Worm (Caenorhabditis elegans): Measurements from ENCODE around the gene Y59H11AR.10.

The Y59H11AR.10 gene

ce11 chrIV:8630243-8630642 is 27.3 kb downstream of the Y59H11AR.10 start:
- TF ChIP-seq F10E7.11 (tag; optimal IDR thresholded peaks at IDR 0.05): no peak
- TF ChIP-seq sea-2 (GFP tag; IDR thresholded peaks at IDR 0.05): no peak
- no peak for TF ChIP-seq zim-3 (tag; optimal IDR thresholded peaks at IDR 0.05)
- no peak for TF ChIP-seq rpc-1 (optimal IDR thresholded peaks at IDR 0.05)
- no peak for TF ChIP-seq rpc-1 (tag; optimal IDR thresholded peaks at IDR 0.05)
- TF ChIP-seq bed-2 (GFP tag; IDR thresholded peaks at IDR 0.05): no peak
- no peak for TF ChIP-seq F55B11.4 (tag; optimal IDR thresholded peaks at IDR 0.05; ENCODE audit: borderline replicate concordance, insufficient read depth)
- no peak for TF ChIP-seq mes-4 (tag; optimal IDR thresholded peaks at IDR 0.05)
- no peak for TF ChIP-seq F22D6.2 (tag; optimal IDR thresholded peaks at IDR 0.05)

ce11 chrIV:8631033-8631432 is 28.1 kb downstream of the Y59H11AR.10 start, which contains the start of gene dgk-4:
Gene dgk-4 (plus strand): TSS chrIV:8631333.
- TF ChIP-seq nfyb-1 (GFP tag; IDR thresholded peaks at IDR 0.05) (no peak), snpc-1.3 (tag; optimal IDR thresholded peaks at IDR 0.05; ENCODE audit: insufficient read depth) (no peak), ztf-3 (GFP tag; optimal IDR thresholded peaks at IDR 0.05) (no peak), F55B11.4 (tag; optimal IDR thresholded peaks at IDR 0.05; ENCODE audit: borderline replicate concordance, insufficient read depth) (no peak), xnd-1 (tag; optimal IDR thresholded peaks at IDR 0.05) (no peak), nfya-1 (tag; optimal IDR thresholded peaks at IDR 0.05; ENCODE audit: borderline replicate concordance, insufficient read depth) (no peak), F10E7.11 (tag; optimal IDR thresholded peaks at IDR 0.05) (no peak), let-526 (GFP tag; IDR thresholded peaks at IDR 0.05) (no peak), hmg-1.2 (GFP tag; IDR thresholded peaks at IDR 0.05) (no peak), aptf-3 (GFP tag; IDR thresholded peaks at IDR 0.05) (no peak), snpc-4 (GFP tag; optimal IDR thresholded peaks at IDR 0.05) (no peak), snpc-4 (tag; optimal IDR thresholded peaks at IDR 0.05) (no peak), ztf-18 (tag; optimal IDR thresholded peaks at IDR 0.05) (no peak), ceh-91 (GFP tag; IDR thresholded peaks at IDR 0.05) (no peak), F22D6.2 (tag; optimal IDR thresholded peaks at IDR 0.05) (no peak), Y95B8A.8 (GFP tag; IDR thresholded peaks at IDR 0.05) (no peak), snpc-1.1 (tag; optimal IDR thresholded peaks at IDR 0.05; ENCODE audit: insufficient read depth) (no peak), rpc-1 (optimal IDR thresholded peaks at IDR 0.05) (no peak), rpc-1 (tag; optimal IDR thresholded peaks at IDR 0.05) (no peak), ceh-27 (GFP tag; optimal IDR thresholded peaks at IDR 0.05) (no peak), ceh-58 (GFP tag; IDR thresholded peaks at IDR 0.05) (no peak)

- TF ChIP-seq lin-26 (GFP tag; IDR thresholded peaks at IDR 0.05) (no peak), F10E7.11 (tag; optimal IDR thresholded peaks at IDR 0.05) (no peak), ztf-28 (GFP tag; IDR thresholded peaks at IDR 0.05) (no peak), mxl-1 (tag; optimal IDR thresholded peaks at IDR 0.05) (no peak), B0261.1 (tag; optimal IDR thresholded peaks at IDR 0.05) (no peak), ceh-58 (GFP tag; IDR thresholded peaks at IDR 0.05) (no peak), ccch-3 (GFP tag; optimal IDR thresholded peaks at IDR 0.05) (no peak), B0019.2 (GFP tag; conservative IDR thresholded peaks at IDR 0.05) (no peak), ceh-40 (GFP tag; IDR thresholded peaks at IDR 0.05) (no peak), nfya-1 (tag; optimal IDR thresholded peaks at IDR 0.05; ENCODE audit: borderline replicate concordance, insufficient read depth) (no peak), efl-1 (GFP tag; optimal IDR thresholded peaks at IDR 0.05) (no peak), aptf-2 (GFP tag; conservative IDR thresholded peaks at IDR 0.05) (no peak), B0336.3 (GFP tag; IDR thresholded peaks at IDR 0.05) (no peak), ama-1 (optimal IDR thresholded peaks at IDR 0.05) (no peak), ama-1 (GFP tag; optimal IDR thresholded peaks at IDR 0.05) (no peak), ztf-22 (GFP tag; optimal IDR thresholded peaks at IDR 0.05) (no peak), madf-3 (GFP tag; IDR thresholded peaks at IDR 0.05) (no peak), F23B12.7 (tag; optimal IDR thresholded peaks at IDR 0.05; ENCODE audit: insufficient read depth) (no peak), rec-8 (tag; optimal IDR thresholded peaks at IDR 0.05) (no peak)
Observed at ce11 chrIV:8638761-8639160, 35.8 kb downstream of the Y59H11AR.10 start, which contains the start of gene F42A9.9. Gene F42A9.9 (minus strand): TSS chrIV:8638861.
